Fruit fly (Drosophila melanogaster) whole organism, wandering third instar larva: ENCODE data around the gene CG17111.

Experiments
- CrebA ChIP-seq: fragments of 200-800 bp; sonication (Bioruptor generic); optimal IDR thresholded peaks from 2 replicates; lab custom pipeline; 2016; ENCODE audit warnings: missing biosample characterization, mild to moderate bottlenecking, missing genetic modification characterization, borderline replicate concordance
- Dfd ChIP-seq: fragments of >200 bp; optimal IDR thresholded peaks from 2 replicates; lab custom pipeline; 2017; ENCODE audit warnings: missing biosample characterization, missing genetic modification characterization
- Hr78 ChIP-seq: fragments of >200 bp; optimal IDR thresholded peaks from 2 replicates; lab custom pipeline; 2017; ENCODE audit warnings: missing biosample characterization, missing genetic modification characterization
- Myc ChIP-seq: fragments of >200 bp; optimal IDR thresholded peaks from 2 replicates; lab custom pipeline; 2017
- dmrt93B ChIP-seq: fragments of 200-800 bp; sonication (Bioruptor generic); optimal IDR thresholded peaks from 2 replicates; lab custom pipeline; 2018; ENCODE audit warnings: missing biosample characterization, mild to moderate bottlenecking, missing genetic modification characterization
- ey ChIP-seq: fragments of 200-800 bp; sonication (Bioruptor generic); optimal IDR thresholded peaks from 2 replicates; lab custom pipeline; 2016; ENCODE audit warnings: missing biosample characterization, missing genetic modification characterization
- lola ChIP-seq: fragments of >200 bp; optimal IDR thresholded peaks from 2 replicates; lab custom pipeline; 2017; ENCODE audit warnings: missing biosample characterization, missing genetic modification characterization
- pan ChIP-seq: fragments of >200 bp; optimal IDR thresholded peaks from 2 replicates; lab custom pipeline; 2017
- sv ChIP-seq: fragments of 200-800 bp; sonication (Bioruptor generic); optimal IDR thresholded peaks from 3 replicates; lab custom pipeline; 2016; ENCODE audit warnings: missing biosample characterization, missing genetic modification characterization
- usp ChIP-seq: fragments of >200 bp; optimal IDR thresholded peaks from 2 replicates; lab custom pipeline; 2017; ENCODE audit warnings: missing biosample characterization, missing genetic modification characterization
- woc ChIP-seq: sonication (Bioruptor generic); optimal IDR thresholded peaks from 2 replicates; lab custom pipeline; 2016; ENCODE audit warnings: missing biosample characterization, mild to moderate bottlenecking, missing genetic modification characterization

DNA sequence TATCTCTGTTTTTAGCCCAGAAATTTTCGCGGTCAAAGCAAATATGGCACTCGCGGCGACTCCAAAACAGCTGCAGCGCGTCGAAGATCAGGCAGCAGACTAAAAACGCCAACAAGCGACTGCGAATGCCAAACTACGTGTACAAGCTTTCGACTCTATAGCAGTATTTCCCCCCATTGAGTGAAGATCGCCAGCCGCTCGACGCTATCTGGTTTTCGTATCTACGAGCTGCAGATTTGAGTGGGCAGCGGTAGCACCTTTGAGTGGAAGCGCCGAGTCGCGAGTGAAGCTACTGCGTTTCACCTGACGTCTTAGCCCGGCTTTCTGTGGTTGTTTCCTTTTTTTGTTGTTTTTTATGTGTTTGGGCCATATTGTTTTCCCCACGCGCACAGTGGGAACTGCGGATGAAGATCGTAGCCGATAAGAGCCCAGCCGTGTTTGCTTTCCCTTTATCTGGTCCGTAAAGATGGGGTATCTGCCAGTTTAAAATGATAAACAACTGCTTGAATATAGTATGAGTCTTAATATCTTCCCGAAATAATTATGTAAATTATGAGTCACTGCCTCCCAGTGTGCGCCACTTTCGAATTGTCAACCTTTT is 18.9 kb downstream of the CG17111 start, which contains the start of gene CG17121:
- TF ChIP-seq CrebA (GFP tag; lab: Kevin White, UChicago), result peak; percentile 43
- TF ChIP-seq woc (GFP tag; lab: Kevin White, UChicago), result no peak
- no peak for TF ChIP-seq sv (GFP tag; lab: Kevin White, UChicago)
- TF ChIP-seq usp, result no peak
- TF ChIP-seq Dfd (GFP tag; lab: Kevin White, UChicago), result no peak
- no peak for TF ChIP-seq pan (lab: Kevin White, UChicago)
- TF ChIP-seq ey (GFP tag; lab: Kevin White, UChicago), result no peak
- no peak for TF ChIP-seq lola (GFP tag; lab: Kevin White, UChicago)
- no peak for TF ChIP-seq Hr78 (GFP tag; lab: Kevin White, UChicago)
- no peak for TF ChIP-seq dmrt93B (GFP tag; lab: Kevin White, UChicago)
- TF ChIP-seq Myc (lab: Kevin White, UChicago), result no peak
